Worm (Caenorhabditis elegans) whole organism, L3 larva: ENCODE results near the gene cul-4.

Experiments used
- fos-1 ChIP-seq: fragments of 150-350 bp; optimal IDR thresholded peaks from 2 replicates; lab custom pipeline; 2014; ENCODE audit warnings: missing biosample characterization, missing genetic modification characterization
- hmg-11 ChIP-seq: sonication (generic microtip); optimal IDR thresholded peaks from 2 replicates; lab custom pipeline; 2016; ENCODE audit warnings: missing genetic modification characterization, missing compliant biosample characterization
- nhr-11 ChIP-seq: fragments of 150-350 bp; optimal IDR thresholded peaks from 2 replicates; lab custom pipeline; 2014; ENCODE audit warnings: missing biosample characterization, missing genetic modification characterization
- nhr-12 ChIP-seq: fragments of 150-350 bp; optimal IDR thresholded peaks from 2 replicates; lab custom pipeline; 2014; ENCODE audit warnings: missing biosample characterization, missing genetic modification characterization
- nhr-237 ChIP-seq: fragments of 150-350 bp; optimal IDR thresholded peaks from 2 replicates; lab custom pipeline; 2014; ENCODE audit warnings: missing biosample characterization, missing genetic modification characterization
- nhr-25 ChIP-seq: sonication (generic microtip); optimal IDR thresholded peaks from 2 replicates; lab custom pipeline; 2017; ENCODE audit warnings: missing biosample characterization, missing genetic modification characterization
- pqm-1 ChIP-seq: fragments of 150-350 bp; optimal IDR thresholded peaks from 2 replicates; lab custom pipeline; 2017; ENCODE audit warnings: missing biosample characterization, missing genetic modification characterization, inconsistent platforms

- TF ChIP-seq hmg-11 (tag; lab: Kevin White, UChicago) (no peak), nhr-12 (tag; lab: Kevin White, UChicago) (no peak), nhr-11 (no peak), nhr-237 (tag; lab: Kevin White, UChicago) (no peak), fos-1 (tag; lab: Kevin White, UChicago) (no peak), nhr-25 (tag; lab: Kevin White, UChicago) (no peak), pqm-1 (tag; lab: Kevin White, UChicago) (no peak)
Measured at ce11 chrII:7253073-7253472, 48.8 kb upstream of the cul-4 start, which contains the start of gene lsm-4.
